Worm (Caenorhabditis elegans) whole organism, L4 larva: ENCODE data around the gene gta-1.

Experiments used
- F37D6.2 ChIP-seq: sonication (generic microtip); optimal IDR thresholded peaks from 2 replicates; lab custom pipeline; 2016; ENCODE audit warnings: mild to moderate bottlenecking, missing genetic modification characterization, missing compliant biosample characterization
- T20F7.1 ChIP-seq: fragments of 200-800 bp; sonication (Bioruptor generic); optimal IDR thresholded peaks from 2 replicates; lab custom pipeline; 2018; ENCODE audit warnings: mild to moderate bottlenecking, missing genetic modification characterization, missing compliant biosample characterization
- Y105C5A.15 ChIP-seq: fragments of 200-800 bp; sonication (Bioruptor generic); IDR thresholded peaks from 2 replicates; pipeline ENCODE4 v1.3.6; 2022; ENCODE audit warnings: missing genetic modification characterization, missing compliant biosample characterization
- Y48G9A.11 ChIP-seq: fragments of 200-800 bp; sonication (Bioruptor generic); IDR thresholded peaks from 2 replicates; pipeline ENCODE4 v1.3.6; 2022; ENCODE audit warnings: missing genetic modification reagents, missing genetic modification characterization, missing compliant biosample characterization
- arid-1 ChIP-seq: fragments of 200-800 bp; sonication (Bioruptor generic); conservative IDR thresholded peaks from 2 replicates; pipeline ENCODE4 v1.3.6; 2022; ENCODE audit warnings: missing genetic modification reagents, missing genetic modification characterization, missing compliant biosample characterization
- attf-4 ChIP-seq: sonication (generic microtip); optimal IDR thresholded peaks from 3 replicates; lab custom pipeline; 2017; ENCODE audit warnings: missing biosample characterization, missing genetic modification characterization
- ceh-44 ChIP-seq: fragments of 200-800 bp; sonication (Bioruptor generic); IDR thresholded peaks from 2 replicates; pipeline ENCODE4 v1.3.6; 2022; ENCODE audit warnings: missing genetic modification reagents, missing genetic modification characterization, missing compliant biosample characterization
- cey-2 ChIP-seq: sonication (generic microtip); optimal IDR thresholded peaks from 3 replicates; lab custom pipeline; 2017; ENCODE audit warnings: missing genetic modification characterization, mild to moderate bottlenecking, missing compliant biosample characterization, antibody characterized with exemption, borderline replicate concordance; ENCODE audit not compliant: insufficient read depth
- dmd-6 ChIP-seq: fragments of 200-800 bp; sonication (Bioruptor generic); IDR thresholded peaks from 2 replicates; pipeline ENCODE4 v1.3.6; 2022; ENCODE audit warnings: missing genetic modification reagents, missing genetic modification characterization, missing compliant biosample characterization
- dmd-9 ChIP-seq: fragments of 200-800 bp; sonication (Bioruptor generic); IDR thresholded peaks from 2 replicates; pipeline ENCODE4 v1.3.6; 2022; ENCODE audit warnings: missing genetic modification reagents, missing genetic modification characterization, missing compliant biosample characterization
- hlh-11 ChIP-seq: fragments of 200-800 bp; sonication (Bioruptor generic); optimal IDR thresholded peaks from 2 replicates; lab custom pipeline; 2018; ENCODE audit warnings: mild to moderate bottlenecking, missing genetic modification characterization, missing compliant biosample characterization
- jun-1 ChIP-seq: fragments of 150-350 bp; optimal IDR thresholded peaks from 2 replicates; lab custom pipeline; 2014; ENCODE audit warnings: missing biosample characterization, missing genetic modification reagents, missing genetic modification characterization
- lin-38 ChIP-seq: fragments of 200-800 bp; sonication (Bioruptor generic); IDR thresholded peaks from 2 replicates; pipeline ENCODE4 v1.3.6; 2022; ENCODE audit warnings: missing genetic modification reagents, missing genetic modification characterization, missing compliant biosample characterization
- madf-5 ChIP-seq, 2 experiments: fragments of 200-800 bp; sonication (Bioruptor generic); IDR thresholded peaks; 2 replicates each; pipeline ENCODE4 v1.3.6; 2022; ENCODE audit warnings: missing compliant biosample characterization in 2 of 2, missing genetic modification characterization in 2 of 2
- mxl-2 ChIP-seq: fragments of 200-800 bp; sonication (Bioruptor generic); conservative IDR thresholded peaks from 2 replicates; pipeline ENCODE4 v1.3.6; 2022; ENCODE audit warnings: missing genetic modification reagents, missing genetic modification characterization, missing compliant biosample characterization
- mxl-3 ChIP-seq: fragments of 200-800 bp; sonication (Bioruptor generic); optimal IDR thresholded peaks from 2 replicates; lab custom pipeline; 2018; ENCODE audit warnings: mild to moderate bottlenecking, missing genetic modification characterization, missing compliant biosample characterization
- nhr-102 ChIP-seq: sonication (generic microtip); optimal IDR thresholded peaks from 2 replicates; lab custom pipeline; 2016; ENCODE audit warnings: mild to moderate bottlenecking, missing genetic modification characterization, moderate library complexity, missing compliant biosample characterization
- nhr-111 ChIP-seq: fragments of 200-800 bp; sonication (Bioruptor generic); optimal IDR thresholded peaks from 2 replicates; lab custom pipeline; 2018; ENCODE audit warnings: mild to moderate bottlenecking, missing genetic modification characterization, missing compliant biosample characterization
- nhr-237 ChIP-seq: sonication (generic microtip); optimal IDR thresholded peaks from 2 replicates; lab custom pipeline; 2017; ENCODE audit warnings: missing biosample characterization, missing genetic modification characterization
- nhr-48 ChIP-seq: sonication (generic microtip); optimal IDR thresholded peaks from 2 replicates; lab custom pipeline; 2016; ENCODE audit warnings: mild to moderate bottlenecking, missing genetic modification characterization, missing compliant biosample characterization
- nhr-76 ChIP-seq: fragments of 150-350 bp; optimal IDR thresholded peaks from 2 replicates; lab custom pipeline; 2014; ENCODE audit warnings: missing biosample characterization, missing genetic modification characterization
- nhr-77 ChIP-seq: fragments of 150-350 bp; optimal IDR thresholded peaks from 2 replicates; lab custom pipeline; 2014; ENCODE audit warnings: missing biosample characterization, missing genetic modification characterization
- pha-4 ChIP-seq, 2 experiments: fragments of 150-350 bp in 1 of 2; fragments of 200-800 bp in 1 of 2; sonication (Bioruptor generic) in 1 of 2; IDR thresholded peaks in 1 of 2; optimal IDR thresholded peaks in 1 of 2; 2 replicates each; pipeline versions ENCODE4 v1.3.6 to Lab custom; 2014 to 2022; ENCODE audit warnings: missing genetic modification characterization in 2 of 2, missing genetic modification reagents in 2 of 2, missing biosample characterization in 1 of 2, missing compliant biosample characterization in 1 of 2
- rbr-2 ChIP-seq: sonication (generic microtip); optimal IDR thresholded peaks from 2 replicates; lab custom pipeline; 2016; ENCODE audit warnings: missing genotype, missing genetic modification characterization, missing compliant biosample characterization
- set-16 ChIP-seq: fragments of 200-800 bp; sonication (Bioruptor generic); IDR thresholded peaks from 2 replicates; pipeline ENCODE4 v1.3.6; 2022; ENCODE audit warnings: missing genetic modification reagents, missing genetic modification characterization, missing compliant biosample characterization
- spr-3 ChIP-seq: fragments of 200-800 bp; sonication (Bioruptor generic); optimal IDR thresholded peaks from 2 replicates; lab custom pipeline; 2018; ENCODE audit warnings: mild to moderate bottlenecking, missing genetic modification characterization, missing compliant biosample characterization
- tag-97 ChIP-seq: fragments of 200-800 bp; sonication (Bioruptor generic); IDR thresholded peaks from 2 replicates; pipeline ENCODE4 v1.3.6; 2022; ENCODE audit warnings: missing genetic modification characterization, missing compliant biosample characterization
- unc-39 ChIP-seq: sonication (generic microtip); optimal IDR thresholded peaks from 2 replicates; lab custom pipeline; 2017; ENCODE audit warnings: missing biosample characterization, missing genetic modification characterization
- unc-62 ChIP-seq, 3 experiments: fragments of 150-350 bp in 1 of 3; sonication (generic microtip); optimal IDR thresholded peaks in 2 of 3; peaks in 1 of 3; 1 replicate in 1 of 3; 2 replicates in 2 of 3; lab custom pipeline; 2014 to 2017; ENCODE audit warnings: missing biosample characterization in 3 of 3, missing genetic modification characterization in 3 of 3, missing genetic modification reagents in 3 of 3, missing genotype in 1 of 3
- zfp-2 ChIP-seq: sonication (generic microtip); optimal IDR thresholded peaks from 2 replicates; lab custom pipeline; 2016; ENCODE audit warnings: mild to moderate bottlenecking, missing genetic modification characterization, missing compliant biosample characterization
- zfp-3 ChIP-seq: fragments of 200-800 bp; sonication (Bioruptor generic); conservative IDR thresholded peaks from 2 replicates; pipeline ENCODE4 v1.3.6; 2022; ENCODE audit warnings: missing genetic modification reagents, missing genetic modification characterization, missing compliant biosample characterization
- zip-11 ChIP-seq: fragments of 200-800 bp; sonication (Bioruptor generic); IDR thresholded peaks from 2 replicates; pipeline ENCODE4 v1.3.6; 2022; ENCODE audit warnings: missing genetic modification characterization, missing compliant biosample characterization
- zip-2 ChIP-seq: fragments of 150-350 bp; optimal IDR thresholded peaks from 2 replicates; lab custom pipeline; 2014; ENCODE audit warnings: missing biosample characterization, missing genetic modification characterization

The gta-1 gene

DNA sequence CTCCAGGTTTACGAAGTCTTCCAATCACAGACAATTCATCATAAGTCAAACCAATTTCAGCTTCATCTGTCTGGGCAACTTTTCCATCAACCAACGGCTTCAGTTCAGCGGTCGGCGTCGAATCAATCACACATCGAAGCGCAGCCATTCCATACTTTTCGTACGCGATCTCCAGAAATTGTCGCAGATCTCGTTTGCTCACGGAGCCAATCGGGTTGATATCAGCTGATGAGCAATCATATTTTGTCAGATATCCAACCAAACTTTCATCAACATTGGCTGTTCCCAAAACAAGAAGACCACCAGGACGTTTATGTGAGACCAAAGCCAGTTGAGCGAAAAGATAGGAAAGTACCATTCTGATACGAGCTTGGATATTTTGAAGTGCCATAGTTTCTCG lies 34.9 kb downstream of the gta-1 start:
- TF ChIP-seq unc-62 (GFP tag; optimal IDR thresholded peaks at IDR 0.05 in 1 of 2; lab: Kevin White, UChicago) (peak in 1 of 2 experiments; percentile 95), unc-62 (tag; optimal IDR thresholded peaks at IDR 0.05; lab: Kevin White, UChicago) (no peak), arid-1 (no peak)

DNA sequence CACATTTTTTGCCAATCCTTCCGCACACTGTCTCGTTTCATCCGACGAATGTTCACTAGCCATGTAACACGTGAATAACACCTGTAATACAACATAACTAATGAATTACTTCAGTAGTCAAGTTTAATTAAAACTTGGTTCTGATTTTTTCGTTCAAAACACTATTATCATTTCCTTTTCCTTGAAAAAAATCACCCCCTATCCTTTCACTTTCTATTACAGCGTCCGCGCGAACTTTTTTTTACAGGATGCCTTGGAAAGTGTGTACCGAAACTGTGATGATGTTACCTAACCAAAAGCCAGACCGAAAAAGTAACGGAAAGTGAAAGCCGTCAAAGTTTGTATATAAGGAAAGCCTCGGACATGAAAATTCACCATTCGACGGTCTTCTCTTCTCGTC lies 35.6 kb downstream of the gta-1 start, which contains the start of gene col-124:
col-124 (plus strand) TSS at position 374 of the 400 bp plus-strand sequence.
- TF ChIP-seq dmd-9 (no peak), Y105C5A.15 (no peak), cey-2 (tag; lab: Kevin White, UChicago) (peak; percentile 16), nhr-48 (tag; lab: Kevin White, UChicago) (peak; percentile 71), mxl-2 (GFP tag; lab: Robert Waterston, UW) (0 out of 2 replicates have a peak, but pooled peaks have one; percentile 9), rbr-2 (tag; lab: Kevin White, UChicago) (no peak), nhr-77 (no peak), nhr-76 (tag; lab: Kevin White, UChicago) (no peak), zip-11 (no peak), dmd-6 (peak; percentile 56)

ce11 chrIV:10216704-10217296 lies 36.3 kb downstream of the gta-1 start:
- TF ChIP-seq set-16 (peak; percentile 98), lin-38 (GFP tag; lab: Robert Waterston, UW) (peak; percentile 19; the same call in 1 of the 2 replicates), ceh-44 (no peak), madf-5 (GFP tag; IDR thresholded peaks at IDR 0.05; lab: Robert Waterston, UW) (peak in 1 of 2 experiments; percentile 80; a peak in 1 of 4 replicates), hlh-11 (tag; lab: Kevin White, UChicago) (no peak), pha-4 (GFP tag; IDR thresholded peaks at IDR 0.05; lab: Robert Waterston, UW) (no peak), pha-4 (tag; optimal IDR thresholded peaks at IDR 0.05; lab: Kevin White, UChicago) (no peak), zfp-2 (no peak), attf-4 (no peak), zip-2 (tag; lab: Kevin White, UChicago) (no peak), spr-3 (GFP tag; lab: Kevin White, UChicago) (peak; percentile 35), zfp-3 (GFP tag; lab: Robert Waterston, UW) (0 out of 2 replicates have a peak, but pooled peaks have one; percentile 47), unc-62 (GFP tag; optimal IDR thresholded peaks at IDR 0.05 in 1 of 2; lab: Kevin White, UChicago) (no peak), unc-62 (tag; optimal IDR thresholded peaks at IDR 0.05; lab: Kevin White, UChicago) (no peak), T20F7.1 (GFP tag; lab: Kevin White, UChicago) (no peak), nhr-237 (tag; lab: Kevin White, UChicago) (no peak), Y48G9A.11 (GFP tag; lab: Robert Waterston, UW) (0 out of 2 replicates have a peak, but pooled peaks have one; percentile 36), mxl-3 (GFP tag; lab: Kevin White, UChicago) (no peak), tag-97 (GFP tag; lab: Robert Waterston, UW) (no peak)
- TF ChIP-seq, all 104 proteins: peak for 6

ce11 chrIV:10219208-10219607 lies 38.7 kb downstream of the gta-1 start, which contains the start of gene qns-1:
Gene qns-1, minus strand, starts transcription at chrIV:10219308.
- TF ChIP-seq jun-1 (tag; lab: Kevin White, UChicago) (no peak), nhr-111 (GFP tag; lab: Kevin White, UChicago) (no peak), unc-39 (tag; lab: Kevin White, UChicago) (no peak), pha-4 (GFP tag; IDR thresholded peaks at IDR 0.05; lab: Robert Waterston, UW) (no peak), pha-4 (tag; optimal IDR thresholded peaks at IDR 0.05; lab: Kevin White, UChicago) (no peak), F37D6.2 (tag; lab: Kevin White, UChicago) (no peak), nhr-102 (no peak)
